Worm (Caenorhabditis elegans): ENCODE data around the gene best-5.

The best-5 gene

ce11 chrIII:9717243-9717642, 27.2 kb upstream of the best-5 start (continued):
- TF ChIP-seq madf-5 (GFP tag; IDR thresholded peaks at IDR 0.05) (no peak), nhr-111 (GFP tag; optimal IDR thresholded peaks at IDR 0.05) (no peak), fkh-10 (GFP tag; optimal IDR thresholded peaks at IDR 0.05) (no peak), daf-8 (GFP tag; IDR thresholded peaks at IDR 0.05) (no peak), vab-7 (GFP tag; IDR thresholded peaks at IDR 0.05) (no peak), T26A8.4 (GFP tag; IDR thresholded peaks at IDR 0.05) (no peak; the same call in 1 of the 2 replicates), lin-1 (GFP tag; IDR thresholded peaks at IDR 0.05) (peak; percentile 82; the same call in 1 of the 2 replicates), dmd-6 (GFP tag; IDR thresholded peaks at IDR 0.05) (peak; percentile 63), nhr-6 (tag; optimal IDR thresholded peaks at IDR 0.05) (peak; percentile 65), ceh-62 (tag; optimal IDR thresholded peaks at IDR 0.05) (no peak), zip-2 (tag; optimal IDR thresholded peaks at IDR 0.05) (no peak), tra-1 (GFP tag; IDR thresholded peaks at IDR 0.05) (peak; percentile 28; the same call in 1 of the 2 replicates), daf-16 (GFP tag; optimal IDR thresholded peaks at IDR 0.05) (peak in 1 of 2 experiments; percentile 63), daf-16 (tag; optimal IDR thresholded peaks at IDR 0.05) (peak; percentile 69), zip-11 (GFP tag; IDR thresholded peaks at IDR 0.05) (no peak), F49E8.2 (tag; optimal IDR thresholded peaks at IDR 0.05; ENCODE audit: borderline replicate concordance) (peak; percentile 90), dve-1 (tag; optimal IDR thresholded peaks at IDR 0.05; ENCODE audit: insufficient read depth) (peak; percentile 79), rbr-2 (tag; optimal IDR thresholded peaks at IDR 0.05) (peak; percentile 20), gei-8 (GFP tag; optimal IDR thresholded peaks at IDR 0.05) (no peak), ceh-82 (tag; optimal IDR thresholded peaks at IDR 0.05) (no peak), ceh-44 (GFP tag; IDR thresholded peaks at IDR 0.05) (no peak), lin-38 (GFP tag; IDR thresholded peaks at IDR 0.05) (peak; percentile 67), egl-27 (tag; optimal IDR thresholded peaks at IDR 0.05) (no peak), mxl-2 (GFP tag; conservative IDR thresholded peaks at IDR 0.05) (no peak), lin-15B (tag; optimal IDR thresholded peaks at IDR 0.05) (peak; percentile 46), php-3 (GFP tag; IDR thresholded peaks at IDR 0.05) (peak; percentile 49; the same call in 1 of the 2 replicates), aha-1 (tag) (peak; percentile 60), set-16 (GFP tag; IDR thresholded peaks at IDR 0.05) (no peak), nhr-42 (GFP tag; IDR thresholded peaks at IDR 0.05) (peak; percentile 27; the same call in 1 of the 2 replicates), zfp-3 (GFP tag; conservative IDR thresholded peaks at IDR 0.05) (no peak), tag-97 (GFP tag; IDR thresholded peaks at IDR 0.05) (no peak), zfp-2 (tag; optimal IDR thresholded peaks at IDR 0.05) (no peak), zag-1 (tag; optimal IDR thresholded peaks at IDR 0.05) (no peak), nhr-76 (tag; optimal IDR thresholded peaks at IDR 0.05) (no peak), nhr-41 (GFP tag; IDR thresholded peaks at IDR 0.05) (no peak), lsy-2 (tag; optimal IDR thresholded peaks at IDR 0.05) (peak in 1 of 2 experiments; percentile 73), F37D6.2 (tag; optimal IDR thresholded peaks at IDR 0.05) (no peak), Y48G9A.11 (GFP tag; IDR thresholded peaks at IDR 0.05) (no peak; the same call in 1 of the 2 replicates), mes-2 (tag; optimal IDR thresholded peaks at IDR 0.05; ENCODE audit: poor library complexity, severe bottlenecking) (peak; percentile 89), pqm-1 (tag; optimal IDR thresholded peaks at IDR 0.05) (no peak), mdt-29 (GFP tag; IDR thresholded peaks at IDR 0.05) (no peak), nhr-25 (tag; optimal IDR thresholded peaks at IDR 0.05; ENCODE audit: borderline replicate concordance, insufficient read depth) (peak; percentile 63), Y5F2A.4 (GFP tag; optimal IDR thresholded peaks at IDR 0.05) (no peak), daf-19 (GFP tag; conservative IDR thresholded peaks at IDR 0.05) (no peak), lim-7 (GFP tag; IDR thresholded peaks at IDR 0.05) (no peak), daf-12 (tag; optimal IDR thresholded peaks at IDR 0.05) (no peak), nhr-10 (tag; optimal IDR thresholded peaks at IDR 0.05) (no peak), ama-1 (optimal IDR thresholded peaks at IDR 0.05) (peak; percentile 94), saeg-2 (GFP tag; IDR thresholded peaks at IDR 0.05) (no peak), nhr-48 (tag; optimal IDR thresholded peaks at IDR 0.05) (peak; percentile 63), nhr-77 (tag; optimal IDR thresholded peaks at IDR 0.05) (no peak), duxl-1 (tag; optimal IDR thresholded peaks at IDR 0.05; ENCODE audit: poor library complexity) (peak; percentile 48)
